Worm (Caenorhabditis elegans): ENCODE data around the gene lact-4.

DNA sequence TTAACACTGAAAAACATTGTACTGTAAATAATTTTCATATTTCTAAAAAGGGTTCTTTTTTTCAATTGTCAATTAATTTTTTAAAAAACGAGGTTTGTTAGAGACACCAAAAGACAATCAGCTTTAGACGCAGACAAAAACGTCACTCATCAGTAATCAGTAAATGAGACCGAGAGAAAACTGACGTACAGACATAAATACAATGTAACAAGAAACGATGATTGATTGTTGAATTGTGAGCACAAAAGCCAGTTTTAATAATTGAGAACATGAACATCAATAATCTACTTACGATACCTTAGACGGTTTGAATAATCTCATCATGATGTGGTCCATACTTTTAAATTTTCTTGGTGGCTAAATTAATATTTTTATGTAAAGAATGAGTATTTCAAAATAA is 26.5 kb upstream of the lact-4 start:
- TF ChIP-seq nhr-76 (tag; optimal IDR thresholded peaks at IDR 0.05), result no peak
- no peak for TF ChIP-seq drap-1 (GFP tag; optimal IDR thresholded peaks at IDR 0.05)
- no peak for TF ChIP-seq elt-1 (tag; optimal IDR thresholded peaks at IDR 0.05; ENCODE audit: borderline replicate concordance, insufficient read depth)
- no peak for TF ChIP-seq flh-1 (GFP tag; optimal IDR thresholded peaks at IDR 0.05)
- no peak for TF ChIP-seq mep-1 (tag; optimal IDR thresholded peaks at IDR 0.05)
- no peak for TF ChIP-seq lin-13 (tag; optimal IDR thresholded peaks at IDR 0.05)
- no peak for TF ChIP-seq elt-3 (tag; optimal IDR thresholded peaks at IDR 0.05)
- TF ChIP-seq sptf-1 (tag; optimal IDR thresholded peaks at IDR 0.05), result no peak
- TF ChIP-seq nhr-28 (tag; optimal IDR thresholded peaks at IDR 0.05), result no peak

All from whole organism, mixed stage, embryonic.